Fruit fly (Drosophila melanogaster): ENCODE data around the gene eIF4E1.
A peak's percentile ranks its signal among the peaks of the same experiment; 100 is the strongest.

Gene eIF4E1

DNA sequence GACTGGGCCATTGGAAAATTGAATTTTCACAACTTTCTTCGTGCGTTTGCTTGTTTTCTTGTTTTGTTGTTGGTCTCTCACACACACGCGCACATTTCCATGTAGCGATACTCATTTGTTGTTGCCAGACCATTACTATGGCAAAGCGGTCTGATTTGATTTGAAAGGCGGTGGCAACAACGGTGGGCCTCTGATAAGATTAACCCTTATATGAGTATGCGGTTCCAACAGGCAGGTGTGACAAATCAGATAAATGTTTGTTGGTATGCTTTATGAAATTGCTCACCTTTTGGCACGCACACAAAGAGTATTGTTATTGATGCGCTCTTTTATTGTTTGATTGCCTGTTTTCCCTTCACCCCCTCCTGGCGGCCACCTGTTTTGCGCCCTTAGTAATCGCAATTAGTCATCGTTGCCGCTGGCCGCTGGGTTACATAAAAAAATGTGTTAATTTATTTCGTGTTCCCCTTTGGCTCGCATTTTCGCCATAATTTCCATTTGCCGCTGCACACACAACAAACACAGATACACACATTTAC, 45.0 kb upstream of the eIF4E1 start (continued):
- TF ChIP-seq kah (GFP tag; optimal IDR thresholded peaks at IDR 0.05): peak; percentile 38
- TF ChIP-seq Dad (GFP tag; optimal IDR thresholded peaks at IDR 0.05): no peak
- peak; percentile 36 for TF ChIP-seq caup (GFP tag; optimal IDR thresholded peaks at IDR 0.05; ENCODE audit: severe bottlenecking)

DNA sequence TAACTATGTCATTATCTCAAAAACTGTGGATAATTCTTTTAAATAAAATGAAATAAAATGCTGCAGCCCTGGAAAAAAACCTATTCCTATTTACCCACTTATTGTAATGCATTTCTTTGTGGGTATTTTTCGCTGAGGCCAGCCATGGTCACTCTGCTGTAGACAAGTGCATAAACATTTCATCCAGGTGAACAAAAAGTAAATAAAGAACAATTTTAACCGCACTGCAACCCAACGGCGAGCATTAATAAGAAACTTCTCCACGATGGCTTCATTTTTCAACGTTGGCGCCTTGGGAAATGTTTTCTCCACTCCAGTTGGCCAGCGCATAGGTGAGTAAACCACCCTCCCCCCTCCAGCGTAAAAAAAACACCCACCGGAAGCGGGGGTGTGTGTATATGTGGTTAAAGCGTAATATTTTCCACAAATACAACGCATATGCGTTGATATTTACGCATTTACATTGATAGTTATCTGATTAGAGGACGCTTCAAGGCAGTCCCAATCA, 44.5 kb upstream of the eIF4E1 start, which contains the start of gene CG3529:
TSS of gene CG3529 (plus strand) at position 134 of the 508 bp plus-strand sequence.
- TF ChIP-seq CG12659 (GFP tag; optimal IDR thresholded peaks at IDR 0.05): peak; percentile 70
- TF ChIP-seq wek (GFP tag; optimal IDR thresholded peaks at IDR 0.05): no peak
- TF ChIP-seq bcd (GFP tag; optimal IDR thresholded peaks at IDR 0.05): peak; percentile 27
- TF ChIP-seq chm (GFP tag; IDR thresholded peaks at IDR 0.05): peak; percentile 50; the same call in 1 of the 2 replicates
- peak; percentile 51 for TF ChIP-seq CG14710 (tag; optimal IDR thresholded peaks at IDR 0.05)
- TF ChIP-seq CTCF (GFP tag; optimal IDR thresholded peaks at IDR 0.05): peak; percentile 3
- TF ChIP-seq Ada2b (GFP tag; IDR thresholded peaks at IDR 0.05): no peak
- peak; percentile 37 for TF ChIP-seq Asciz (GFP tag; optimal IDR thresholded peaks at IDR 0.05)
- TF ChIP-seq zfh1 (GFP tag; IDR thresholded peaks at IDR 0.05): no peak
- TF ChIP-seq HLHmδ (GFP tag; optimal IDR thresholded peaks at IDR 0.05): no peak
- TF ChIP-seq disco-r (GFP tag; optimal IDR thresholded peaks at IDR 0.05): peak; percentile 39
- TF ChIP-seq MBD-R2 (GFP tag; IDR thresholded peaks at IDR 0.05): peak; percentile 53; the same call in 1 of the 2 replicates
- peak; percentile 27; the same call in 1 of the 2 replicates for TF ChIP-seq H2.0 (GFP tag; IDR thresholded peaks at IDR 0.05)
- no peak for TF ChIP-seq usp (GFP tag; optimal IDR thresholded peaks at IDR 0.05)
- TF ChIP-seq CG1233 (GFP tag; optimal IDR thresholded peaks at IDR 0.05): no peak
- no peak for TF ChIP-seq run (tag; optimal IDR thresholded peaks at IDR 0.05)
- no peak for TF ChIP-seq CG4854 (GFP tag; optimal IDR thresholded peaks at IDR 0.05)
- TF ChIP-seq pfk (GFP tag; optimal IDR thresholded peaks at IDR 0.05): peak; percentile 16
- peak; percentile 25 for TF ChIP-seq Sin3A (optimal IDR thresholded peaks at IDR 0.05)
- TF ChIP-seq ken (GFP tag; IDR thresholded peaks at IDR 0.05): no peak
- TF ChIP-seq pzg (GFP tag; optimal IDR thresholded peaks at IDR 0.05): peak; percentile 69
- peak; percentile 14 for TF ChIP-seq ewg (GFP tag; optimal IDR thresholded peaks at IDR 0.05)
- peak; percentile 53; the same call in 1 of the 2 replicates for TF ChIP-seq Nf-YA (GFP tag; IDR thresholded peaks at IDR 0.05)
- no peak for TF ChIP-seq CG4820 (GFP tag; optimal IDR thresholded peaks at IDR 0.05)
- TF ChIP-seq Dek (tag; optimal IDR thresholded peaks at IDR 0.05): peak; percentile 39
- TF ChIP-seq sna (GFP tag; IDR thresholded peaks at IDR 0.05; ENCODE audit: partially characterized antibody): no peak
- 0 out of 3 replicates have a peak, but pooled peaks have one; percentile 28 for TF ChIP-seq so (GFP tag; IDR thresholded peaks at IDR 0.05)
- peak; percentile 72 for TF ChIP-seq klu (GFP tag; IDR thresholded peaks at IDR 0.05)
- TF ChIP-seq kni (GFP tag; optimal IDR thresholded peaks at IDR 0.05): peak; percentile 62
- TF ChIP-seq CG8388 (GFP tag; optimal IDR thresholded peaks at IDR 0.05): no peak
- TF ChIP-seq pho (GFP tag; optimal IDR thresholded peaks at IDR 0.05): no peak
- TF ChIP-seq Gsc (GFP tag; IDR thresholded peaks at IDR 0.05): no peak
- peak; percentile 73 for TF ChIP-seq CG15514 (GFP tag; optimal IDR thresholded peaks at IDR 0.05)
- no peak for TF ChIP-seq sima (GFP tag; optimal IDR thresholded peaks at IDR 0.05)
- TF ChIP-seq nom (GFP tag; optimal IDR thresholded peaks at IDR 0.05): peak; percentile 51
- no peak for TF ChIP-seq NFAT (GFP tag; IDR thresholded peaks at IDR 0.05)
- TF ChIP-seq fru (optimal IDR thresholded peaks at IDR 0.05): no peak
- TF ChIP-seq CG7839 (tag; optimal IDR thresholded peaks at IDR 0.05): peak; percentile 8
- no peak for TF ChIP-seq org-1 (GFP tag; optimal IDR thresholded peaks at IDR 0.05)
- peak; percentile 7 for TF ChIP-seq nau (GFP tag; optimal IDR thresholded peaks at IDR 0.05)
- peak; percentile 21 for TF ChIP-seq CG12769 (tag; optimal IDR thresholded peaks at IDR 0.05)
- TF ChIP-seq CG9727 (GFP tag; optimal IDR thresholded peaks at IDR 0.05): peak; percentile 40
- no peak; the same call in 1 of the 2 replicates for TF ChIP-seq onecut (GFP tag; IDR thresholded peaks at IDR 0.05)
- no peak for TF ChIP-seq Hand (GFP tag; optimal IDR thresholded peaks at IDR 0.05)
- TF ChIP-seq CG32532 (GFP tag; IDR thresholded peaks at IDR 0.05): peak; percentile 47
- TF ChIP-seq Mad (GFP tag; optimal IDR thresholded peaks at IDR 0.05): peak; percentile 18
